Worm (Caenorhabditis elegans) whole organism, L2 larva: ENCODE results near the gene mrpl-12.
"Not testable (repeated sequence)": the region's sequence is repeated elsewhere in the genome, so short reads cannot be mapped to it uniquely, and the experiment has no call there.

ENCODE experiments used
- C34F6.9 ChIP-seq: fragments of 150-350 bp; optimal IDR thresholded peaks from 2 replicates; lab custom pipeline; 2014; ENCODE audit warnings: missing biosample characterization, missing genetic modification characterization
- F13H6.1 ChIP-seq: sonication (generic microtip); optimal IDR thresholded peaks from 2 replicates; lab custom pipeline; 2016; ENCODE audit warnings: missing genetic modification characterization, missing compliant biosample characterization
- ZK546.5 ChIP-seq: sonication (generic microtip); optimal IDR thresholded peaks from 2 replicates; lab custom pipeline; 2017; ENCODE audit warnings: missing biosample characterization, missing genetic modification characterization
- alr-1 ChIP-seq: fragments of 150-350 bp; optimal IDR thresholded peaks from 2 replicates; lab custom pipeline; 2014; ENCODE audit warnings: missing biosample characterization, missing genetic modification characterization
- ama-1 ChIP-seq: fragments of 150-350 bp; optimal IDR thresholded peaks from 2 replicates; lab custom pipeline; 2018; ENCODE audit warnings: inconsistent platforms
- blmp-1 ChIP-seq: sonication (generic microtip); optimal IDR thresholded peaks from 2 replicates; lab custom pipeline; 2017; ENCODE audit warnings: missing genetic modification characterization, mild to moderate bottlenecking, missing compliant biosample characterization, antibody characterized with exemption, moderate library complexity; ENCODE audit not compliant: insufficient read depth
- ceh-82 ChIP-seq: fragments of 150-350 bp; optimal IDR thresholded peaks from 2 replicates; lab custom pipeline; 2014; ENCODE audit warnings: missing biosample characterization, missing genetic modification characterization
- dmd-4 ChIP-seq: sonication (generic microtip); optimal IDR thresholded peaks from 2 replicates; lab custom pipeline; 2017; ENCODE audit warnings: missing biosample characterization, missing genetic modification characterization
- egl-27 ChIP-seq: sonication (generic microtip); optimal IDR thresholded peaks from 3 replicates; lab custom pipeline; 2017; ENCODE audit warnings: missing biosample characterization, missing genetic modification reagents, missing genetic modification characterization
- elt-1 ChIP-seq: fragments of 150-350 bp; optimal IDR thresholded peaks from 2 replicates; lab custom pipeline; 2014; ENCODE audit warnings: missing biosample characterization, missing genetic modification characterization
- elt-3 ChIP-seq: sonication (generic microtip); optimal IDR thresholded peaks from 2 replicates; lab custom pipeline; 2017; ENCODE audit warnings: missing biosample characterization, missing genetic modification characterization
- gmeb-1 ChIP-seq: fragments of 150-350 bp; optimal IDR thresholded peaks from 2 replicates; lab custom pipeline; 2014; ENCODE audit warnings: missing biosample characterization, missing genetic modification characterization
- lin-13 ChIP-seq: fragments of 150-350 bp; optimal IDR thresholded peaks from 2 replicates; lab custom pipeline; 2014; ENCODE audit warnings: missing biosample characterization, missing genetic modification reagents, missing genetic modification characterization
- lin-39 ChIP-seq: fragments of 150-350 bp; optimal IDR thresholded peaks from 2 replicates; lab custom pipeline; 2014; ENCODE audit warnings: missing biosample characterization, missing genetic modification reagents, missing genetic modification characterization
- lsy-2 ChIP-seq, 2 experiments: fragments of 150-350 bp in 1 of 2; sonication (generic microtip) in 1 of 2; optimal IDR thresholded peaks; 2 replicates each; lab custom pipeline; 2014 to 2017; ENCODE audit warnings: missing biosample characterization in 2 of 2, missing genetic modification characterization in 2 of 2
- mab-5 ChIP-seq: fragments of 150-350 bp; optimal IDR thresholded peaks from 2 replicates; lab custom pipeline; 2014; ENCODE audit warnings: missing biosample characterization, missing genetic modification characterization
- mdl-1 ChIP-seq, 2 experiments: fragments of 150-350 bp in 1 of 2; sonication (generic microtip) in 1 of 2; optimal IDR thresholded peaks; 2 replicates each; lab custom pipeline; 2017; ENCODE audit warnings: missing biosample characterization in 2 of 2, missing genetic modification characterization in 2 of 2
- nhr-10 ChIP-seq: sonication (generic microtip); optimal IDR thresholded peaks from 2 replicates; lab custom pipeline; 2017; ENCODE audit warnings: missing biosample characterization, missing genetic modification characterization
- nhr-11 ChIP-seq: fragments of 150-350 bp; optimal IDR thresholded peaks from 2 replicates; lab custom pipeline; 2014; ENCODE audit warnings: missing biosample characterization, missing genetic modification characterization
- nhr-12 ChIP-seq: fragments of 150-350 bp; optimal IDR thresholded peaks from 2 replicates; lab custom pipeline; 2014; ENCODE audit warnings: missing biosample characterization, missing genetic modification characterization
- nhr-129 ChIP-seq: fragments of 150-350 bp; optimal IDR thresholded peaks from 2 replicates; lab custom pipeline; 2014; ENCODE audit warnings: missing biosample characterization, missing genetic modification characterization
- nhr-21 ChIP-seq: fragments of 150-350 bp; optimal IDR thresholded peaks from 2 replicates; lab custom pipeline; 2014; ENCODE audit warnings: missing biosample characterization, missing genetic modification characterization
- nhr-237 ChIP-seq: fragments of 150-350 bp; optimal IDR thresholded peaks from 2 replicates; lab custom pipeline; 2014; ENCODE audit warnings: missing biosample characterization, missing genetic modification characterization
- nhr-6 ChIP-seq: fragments of 150-350 bp; optimal IDR thresholded peaks from 2 replicates; lab custom pipeline; 2014; ENCODE audit warnings: missing biosample characterization, missing genetic modification characterization
- sem-4 ChIP-seq: fragments of 150-350 bp; optimal IDR thresholded peaks from 2 replicates; lab custom pipeline; 2014; ENCODE audit warnings: missing biosample characterization, missing genetic modification reagents, missing genetic modification characterization
- skn-1 ChIP-seq: sonication (generic microtip); optimal IDR thresholded peaks from 2 replicates; lab custom pipeline; 2017; ENCODE audit warnings: missing biosample characterization, missing genetic modification characterization
- sma-3 ChIP-seq: sonication (generic microtip); optimal IDR thresholded peaks from 2 replicates; lab custom pipeline; 2016; ENCODE audit warnings: missing genetic modification reagents, missing genetic modification characterization, missing compliant biosample characterization
- sma-9 ChIP-seq, 2 experiments: fragments of 150-350 bp in 1 of 2; sonication (generic microtip) in 1 of 2; optimal IDR thresholded peaks; 2 replicates each; lab custom pipeline; 2014 to 2016; ENCODE audit warnings: missing genetic modification characterization in 2 of 2, mild to moderate bottlenecking in 1 of 2, missing biosample characterization in 1 of 2, missing compliant biosample characterization in 1 of 2, missing genetic modification reagents in 1 of 2, moderate library complexity in 1 of 2
- snpc-4 ChIP-seq: fragments of 150-350 bp; optimal IDR thresholded peaks from 2 replicates; lab custom pipeline; 2014; ENCODE audit warnings: missing biosample characterization, missing genetic modification characterization
- unc-39 ChIP-seq: fragments of 150-350 bp; optimal IDR thresholded peaks from 2 replicates; lab custom pipeline; 2014; ENCODE audit warnings: missing biosample characterization, missing genetic modification characterization
- unc-55 ChIP-seq: fragments of 150-350 bp; sonication (generic microtip); optimal IDR thresholded peaks from 3 replicates; lab custom pipeline; 2014; ENCODE audit warnings: missing biosample characterization, missing genetic modification reagents, missing genetic modification characterization
- ztf-1 ChIP-seq: fragments of 200-800 bp; sonication (Bioruptor generic); conservative IDR thresholded peaks from 2 replicates; pipeline ENCODE4 v1.3.6; 2022; ENCODE audit warnings: missing genetic modification characterization, missing compliant biosample characterization
- ztf-11 ChIP-seq: sonication (generic microtip); optimal IDR thresholded peaks from 2 replicates; lab custom pipeline; 2017; ENCODE audit warnings: missing biosample characterization, missing genetic modification characterization

The mrpl-12 gene

DNA sequence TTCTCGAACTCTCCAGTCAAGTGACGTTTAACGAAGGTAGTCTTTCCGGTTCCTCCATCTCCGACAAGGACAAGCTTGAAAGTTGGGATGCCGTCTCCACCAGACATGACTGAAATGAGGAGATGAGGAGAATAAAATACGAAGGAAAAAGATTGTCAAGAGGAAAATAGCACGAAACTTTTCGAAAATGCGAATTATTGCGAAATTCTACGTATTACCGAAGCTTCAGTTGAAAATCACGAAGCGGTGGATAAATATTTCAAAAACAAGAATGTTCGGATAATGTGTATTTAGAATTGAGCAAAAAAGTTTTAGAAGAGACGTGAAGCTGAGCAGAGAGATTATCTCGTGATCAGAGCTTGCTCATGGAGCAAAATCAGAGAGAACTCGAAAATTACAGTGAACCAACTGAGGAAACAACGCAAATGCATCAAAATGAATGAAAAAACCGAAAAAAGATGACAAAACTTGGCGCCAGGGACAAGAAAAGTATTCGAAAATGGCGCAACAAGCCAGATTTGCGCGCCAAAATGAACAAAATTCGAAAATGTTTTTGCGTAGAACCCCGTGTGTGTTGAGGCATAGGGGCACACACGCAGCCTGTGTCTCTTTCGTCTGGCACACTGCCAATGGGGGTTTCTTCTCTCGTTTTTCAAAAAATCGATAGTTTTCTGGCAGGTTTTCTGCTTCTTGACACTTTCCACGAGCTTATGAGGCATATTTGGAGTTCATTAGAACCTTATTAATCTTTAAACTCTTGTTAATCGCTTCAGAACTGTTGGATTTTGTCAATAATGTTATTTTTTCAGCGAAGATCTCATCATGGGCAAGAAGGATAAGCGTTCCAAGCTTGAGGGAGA is 40.3 kb downstream of the mrpl-12 start, which contains the start of the genes ran-1 and dkc-1 (continued):
- TF ChIP-seq mdl-1 (tag; optimal IDR thresholded peaks at IDR 0.05; lab: Kevin White, UChicago) = peak in 1 of 2 experiments; percentile 20
- no peak for TF ChIP-seq sma-9 (GFP tag; optimal IDR thresholded peaks at IDR 0.05; lab: Kevin White, UChicago)
- TF ChIP-seq sma-9 (tag; optimal IDR thresholded peaks at IDR 0.05; lab: Kevin White, UChicago) = no peak
- no peak for TF ChIP-seq nhr-11 (tag; lab: Kevin White, UChicago)
- peak; percentile 67 for TF ChIP-seq gmeb-1 (tag; lab: Kevin White, UChicago)

ce11 chrIII:10750043-10750442 is 42.5 kb downstream of the mrpl-12 start, which contains the start of gene enu-3.6:
Gene enu-3.6 (plus strand): TSS chrIII:10750434.
- not testable (repeated sequence) for TF ChIP-seq alr-1; gmeb-1 (tag; lab: Kevin White, UChicago); nhr-21 (tag; lab: Kevin White, UChicago)

ce11 chrIII:10754379-10754778 is 46.8 kb downstream of the mrpl-12 start:
- TF ChIP-seq blmp-1 = no peak
- peak; percentile 66 for TF ChIP-seq gmeb-1 (tag; lab: Kevin White, UChicago)
- TF ChIP-seq, all 48 proteins: peak for 1

DNA sequence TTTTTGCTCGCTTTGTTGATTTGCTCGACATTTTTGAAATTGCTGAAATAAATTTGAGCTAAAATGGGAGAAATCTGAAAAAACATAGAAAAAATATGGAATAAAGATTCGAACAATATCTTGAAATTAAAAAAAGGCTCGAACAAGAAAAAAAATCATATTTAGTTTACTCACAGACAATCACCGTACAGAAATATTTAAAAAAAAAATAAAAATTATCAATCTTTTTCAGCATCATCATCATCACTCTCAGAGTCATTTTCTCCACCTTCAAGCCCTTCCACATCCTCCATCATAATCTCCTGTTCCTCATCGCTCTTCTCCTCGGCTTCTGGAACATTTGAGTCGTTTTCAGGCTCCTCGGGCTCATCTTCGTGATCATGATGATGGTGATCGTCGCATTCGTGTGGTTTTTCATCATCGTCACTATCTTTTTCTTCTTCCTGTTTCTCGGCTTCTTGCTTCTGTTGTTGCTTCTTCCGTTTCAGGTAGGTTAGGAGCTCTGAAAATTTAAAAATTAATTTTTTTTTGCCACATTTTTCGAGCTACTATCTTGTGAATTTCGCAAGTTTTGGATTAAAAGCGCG is 48.0 kb downstream of the mrpl-12 start, which contains the start of gene hpl-2:
Gene hpl-2 (minus strand): TSS at position 51 of the 587 bp plus-strand sequence.
- TF ChIP-seq ZK546.5 (tag; lab: Kevin White, UChicago) (no peak), egl-27 (tag; lab: Kevin White, UChicago) (no peak), nhr-6 (no peak), C34F6.9 (no peak), ama-1 (lab: Kevin White, UChicago) (no peak), F13H6.1 (tag; lab: Kevin White, UChicago) (no peak), elt-1 (tag; lab: Kevin White, UChicago) (no peak), dmd-4 (tag; lab: Kevin White, UChicago) (no peak), nhr-237 (tag; lab: Kevin White, UChicago) (no peak), elt-3 (tag; lab: Kevin White, UChicago) (no peak), ztf-11 (tag; lab: Kevin White, UChicago) (no peak), ztf-1 (GFP tag; lab: Robert Waterston, UW) (no peak), unc-55 (no peak), lsy-2 (tag; optimal IDR thresholded peaks at IDR 0.05; lab: Kevin White, UChicago) (no peak), sma-9 (GFP tag; optimal IDR thresholded peaks at IDR 0.05; lab: Kevin White, UChicago) (no peak), sma-9 (tag; optimal IDR thresholded peaks at IDR 0.05; lab: Kevin White, UChicago) (no peak), lin-13 (GFP tag; lab: Kevin White, UChicago) (no peak), mab-5 (tag; lab: Kevin White, UChicago) (no peak), sem-4 (tag; lab: Kevin White, UChicago) (no peak), skn-1 (tag; lab: Kevin White, UChicago) (no peak), mdl-1 (tag; optimal IDR thresholded peaks at IDR 0.05; lab: Kevin White, UChicago) (no peak)

DNA sequence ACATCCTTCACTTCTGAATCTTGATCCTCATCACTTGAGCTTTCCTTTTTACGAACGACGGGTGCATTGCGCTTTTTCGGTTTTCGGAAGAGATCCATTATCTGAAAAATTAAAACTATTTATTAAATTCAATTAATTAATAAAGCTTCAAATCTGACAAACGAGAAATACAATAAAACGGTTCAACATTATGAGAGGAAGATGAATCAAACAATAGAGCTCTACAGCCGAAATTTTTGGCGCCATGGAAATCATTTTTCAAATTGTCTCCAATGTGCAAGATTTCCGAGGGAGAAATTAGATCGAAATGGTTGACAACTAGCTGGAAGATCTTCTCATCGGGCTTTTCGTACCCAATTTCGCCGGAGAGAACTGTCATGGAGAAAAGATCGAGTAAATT is 50.0 kb downstream of the mrpl-12 start, which contains the start of gene rnf-113:
Gene rnf-113 (minus strand): TSS at position 101 of the 400 bp plus-strand sequence.
- TF ChIP-seq nhr-10 (tag; lab: Kevin White, UChicago) (no peak), dmd-4 (tag; lab: Kevin White, UChicago) (no peak), mab-5 (tag; lab: Kevin White, UChicago) (no peak), ceh-82 (tag; lab: Kevin White, UChicago) (no peak), nhr-12 (tag; lab: Kevin White, UChicago) (no peak), nhr-129 (tag; lab: Kevin White, UChicago) (no peak), ztf-11 (tag; lab: Kevin White, UChicago) (no peak), ZK546.5 (tag; lab: Kevin White, UChicago) (no peak), nhr-11 (tag; lab: Kevin White, UChicago) (no peak), egl-27 (tag; lab: Kevin White, UChicago) (no peak), sma-3 (no peak), unc-39 (tag; lab: Kevin White, UChicago) (no peak), lin-39 (tag; lab: Kevin White, UChicago) (no peak), unc-55 (no peak), C34F6.9 (no peak), snpc-4 (tag; lab: Kevin White, UChicago) (no peak), elt-3 (tag; lab: Kevin White, UChicago) (no peak)
